Worm (Caenorhabditis elegans) whole organism, L4 larva: ENCODE results near the gene C17H12.8.

Source experiments
- F26F4.8 ChIP-seq: fragments of 200-800 bp; sonication (Bioruptor generic); conservative IDR thresholded peaks from 2 replicates; pipeline ENCODE4 v1.3.6; 2022; ENCODE audit warnings: missing genetic modification characterization, missing compliant biosample characterization
- F49E8.2 ChIP-seq: sonication (generic microtip); optimal IDR thresholded peaks from 2 replicates; lab custom pipeline; 2016; ENCODE audit warnings: missing compliant biosample characterization, mild to moderate bottlenecking, missing genetic modification characterization, borderline replicate concordance
- R02D3.7 ChIP-seq: fragments of 150-350 bp; sonication (generic microtip); optimal IDR thresholded peaks from 3 replicates; lab custom pipeline; 2014; ENCODE audit warnings: missing biosample characterization, missing genetic modification characterization
- T26A8.4 ChIP-seq: fragments of 200-800 bp; sonication (Bioruptor generic); IDR thresholded peaks from 2 replicates; pipeline ENCODE4 v1.3.6; 2022; ENCODE audit warnings: missing genetic modification characterization, missing compliant biosample characterization
- Y105C5A.15 ChIP-seq: fragments of 200-800 bp; sonication (Bioruptor generic); IDR thresholded peaks from 2 replicates; pipeline ENCODE4 v1.3.6; 2022; ENCODE audit warnings: missing genetic modification characterization, missing compliant biosample characterization
- ZK337.2 ChIP-seq: fragments of 200-800 bp; sonication (Bioruptor generic); IDR thresholded peaks from 2 replicates; pipeline ENCODE4 v1.3.6; 2022; ENCODE audit warnings: missing genetic modification reagents, missing genetic modification characterization, missing compliant biosample characterization
- ZK546.5 ChIP-seq, 2 experiments: sonication (generic microtip); optimal IDR thresholded peaks; 2 replicates each; lab custom pipeline; 2017; ENCODE audit warnings: missing biosample characterization in 2 of 2, missing genetic modification characterization in 2 of 2
- ama-1 ChIP-seq: fragments of 150-350 bp; optimal IDR thresholded peaks from 2 replicates; lab custom pipeline; 2014; ENCODE audit warnings: inconsistent platforms, mixed read lengths
- arid-1 ChIP-seq: fragments of 200-800 bp; sonication (Bioruptor generic); conservative IDR thresholded peaks from 2 replicates; pipeline ENCODE4 v1.3.6; 2022; ENCODE audit warnings: missing genetic modification reagents, missing genetic modification characterization, missing compliant biosample characterization
- attf-4 ChIP-seq: sonication (generic microtip); optimal IDR thresholded peaks from 3 replicates; lab custom pipeline; 2017; ENCODE audit warnings: missing biosample characterization, missing genetic modification characterization
- ceh-20 ChIP-seq: fragments of 200-800 bp; sonication (Bioruptor generic); IDR thresholded peaks from 2 replicates; pipeline ENCODE4 v1.3.6; 2022; ENCODE audit warnings: missing genetic modification reagents, missing genetic modification characterization, missing compliant biosample characterization
- ceh-32 ChIP-seq: sonication (generic microtip); optimal IDR thresholded peaks from 2 replicates; lab custom pipeline; 2016; ENCODE audit warnings: mild to moderate bottlenecking, missing genetic modification characterization, missing compliant biosample characterization; ENCODE audit not compliant: poor library complexity
- cey-2 ChIP-seq: sonication (generic microtip); optimal IDR thresholded peaks from 3 replicates; lab custom pipeline; 2017; ENCODE audit warnings: missing genetic modification characterization, mild to moderate bottlenecking, missing compliant biosample characterization, antibody characterized with exemption, borderline replicate concordance; ENCODE audit not compliant: insufficient read depth
- daf-16 ChIP-seq, 3 experiments: sonication (generic microtip); optimal IDR thresholded peaks; 2 replicates each; lab custom pipeline; 2016 to 2017; ENCODE audit warnings: missing genetic modification characterization in 3 of 3, missing genetic modification reagents in 3 of 3, mild to moderate bottlenecking in 2 of 3, missing compliant biosample characterization in 2 of 3, missing biosample characterization in 1 of 3, moderate library complexity in 1 of 3
- dmd-9 ChIP-seq: fragments of 200-800 bp; sonication (Bioruptor generic); IDR thresholded peaks from 2 replicates; pipeline ENCODE4 v1.3.6; 2022; ENCODE audit warnings: missing genetic modification reagents, missing genetic modification characterization, missing compliant biosample characterization
- duxl-1 ChIP-seq: sonication (generic microtip); optimal IDR thresholded peaks from 2 replicates; lab custom pipeline; 2016; ENCODE audit warnings: mild to moderate bottlenecking, missing genetic modification characterization, moderate library complexity, missing compliant biosample characterization; ENCODE audit not compliant: poor library complexity
- lim-7 ChIP-seq: fragments of 200-800 bp; sonication (Bioruptor generic); IDR thresholded peaks from 2 replicates; pipeline ENCODE4 v1.3.6; 2022; ENCODE audit warnings: missing genetic modification characterization, missing compliant biosample characterization
- lin-38 ChIP-seq: fragments of 200-800 bp; sonication (Bioruptor generic); IDR thresholded peaks from 2 replicates; pipeline ENCODE4 v1.3.6; 2022; ENCODE audit warnings: missing genetic modification reagents, missing genetic modification characterization, missing compliant biosample characterization
- lin-39 ChIP-seq: fragments of 150-350 bp; optimal IDR thresholded peaks from 2 replicates; lab custom pipeline; 2014; ENCODE audit warnings: missing biosample characterization, missing genetic modification reagents, missing genetic modification characterization
- mdl-1 ChIP-seq, 2 experiments: fragments of 150-350 bp in 1 of 2; sonication (generic microtip) in 1 of 2; optimal IDR thresholded peaks; 2 replicates each; lab custom pipeline; 2014 to 2017; ENCODE audit warnings: missing biosample characterization in 2 of 2, missing genetic modification characterization in 2 of 2
- mep-1 ChIP-seq: fragments of 150-350 bp; sonication (generic microtip); optimal IDR thresholded peaks from 3 replicates; lab custom pipeline; 2014; ENCODE audit warnings: missing biosample characterization, missing genetic modification characterization
- mes-2 ChIP-seq: sonication (generic microtip); optimal IDR thresholded peaks from 2 replicates; lab custom pipeline; 2016; ENCODE audit warnings: missing genotype, mild to moderate bottlenecking, missing genetic modification characterization, missing compliant biosample characterization; ENCODE audit not compliant: poor library complexity, severe bottlenecking
- mxl-3 ChIP-seq: fragments of 200-800 bp; sonication (Bioruptor generic); optimal IDR thresholded peaks from 2 replicates; lab custom pipeline; 2018; ENCODE audit warnings: mild to moderate bottlenecking, missing genetic modification characterization, missing compliant biosample characterization
- nhr-102 ChIP-seq: sonication (generic microtip); optimal IDR thresholded peaks from 2 replicates; lab custom pipeline; 2016; ENCODE audit warnings: mild to moderate bottlenecking, missing genetic modification characterization, moderate library complexity, missing compliant biosample characterization
- nhr-11 ChIP-seq: fragments of 150-350 bp; optimal IDR thresholded peaks from 2 replicates; lab custom pipeline; 2014; ENCODE audit warnings: missing biosample characterization, missing genetic modification characterization
- nhr-25 ChIP-seq: sonication (generic microtip); optimal IDR thresholded peaks from 2 replicates; lab custom pipeline; 2017; ENCODE audit warnings: missing genetic modification characterization, mild to moderate bottlenecking, missing compliant biosample characterization, antibody characterized with exemption, moderate library complexity, borderline replicate concordance; ENCODE audit not compliant: insufficient read depth
- nhr-6 ChIP-seq: fragments of 150-350 bp; optimal IDR thresholded peaks from 2 replicates; lab custom pipeline; 2014; ENCODE audit warnings: missing biosample characterization, missing genetic modification characterization
- set-16 ChIP-seq: fragments of 200-800 bp; sonication (Bioruptor generic); IDR thresholded peaks from 2 replicates; pipeline ENCODE4 v1.3.6; 2022; ENCODE audit warnings: missing genetic modification reagents, missing genetic modification characterization, missing compliant biosample characterization
- skn-1 ChIP-seq: fragments of 150-350 bp; optimal IDR thresholded peaks from 2 replicates; lab custom pipeline; 2014; ENCODE audit warnings: missing biosample characterization, missing genetic modification characterization
- snpc-1.2 ChIP-seq: fragments of 200-800 bp; sonication (Bioruptor generic); IDR thresholded peaks from 2 replicates; pipeline ENCODE4 v1.3.6; 2022; ENCODE audit warnings: missing genetic modification reagents, missing genetic modification characterization, missing compliant biosample characterization
- snpc-4 ChIP-seq: fragments of 150-350 bp; optimal IDR thresholded peaks from 2 replicates; lab custom pipeline; 2014; ENCODE audit warnings: missing biosample characterization, missing genetic modification characterization
- spr-3 ChIP-seq: fragments of 200-800 bp; sonication (Bioruptor generic); optimal IDR thresholded peaks from 2 replicates; lab custom pipeline; 2018; ENCODE audit warnings: mild to moderate bottlenecking, missing genetic modification characterization, missing compliant biosample characterization
- tag-97 ChIP-seq: fragments of 200-800 bp; sonication (Bioruptor generic); IDR thresholded peaks from 2 replicates; pipeline ENCODE4 v1.3.6; 2022; ENCODE audit warnings: missing genetic modification characterization, missing compliant biosample characterization
- unc-39 ChIP-seq: sonication (generic microtip); optimal IDR thresholded peaks from 2 replicates; lab custom pipeline; 2017; ENCODE audit warnings: missing biosample characterization, missing genetic modification characterization
- unc-62 ChIP-seq, 3 experiments: fragments of 150-350 bp in 1 of 3; sonication (generic microtip); optimal IDR thresholded peaks in 2 of 3; peaks in 1 of 3; 1 replicate in 1 of 3; 2 replicates in 2 of 3; lab custom pipeline; 2014 to 2017; ENCODE audit warnings: missing biosample characterization in 3 of 3, missing genetic modification characterization in 3 of 3, missing genetic modification reagents in 3 of 3, missing genotype in 1 of 3
- zfp-2 ChIP-seq: sonication (generic microtip); optimal IDR thresholded peaks from 2 replicates; lab custom pipeline; 2016; ENCODE audit warnings: mild to moderate bottlenecking, missing genetic modification characterization, missing compliant biosample characterization
- zfp-3 ChIP-seq: fragments of 200-800 bp; sonication (Bioruptor generic); conservative IDR thresholded peaks from 2 replicates; pipeline ENCODE4 v1.3.6; 2022; ENCODE audit warnings: missing genetic modification reagents, missing genetic modification characterization, missing compliant biosample characterization
- ztf-11 ChIP-seq: fragments of 150-350 bp; optimal IDR thresholded peaks from 2 replicates; lab custom pipeline; 2014; ENCODE audit warnings: missing biosample characterization, missing genetic modification characterization
- ztf-7 ChIP-seq: fragments of 150-350 bp; optimal IDR thresholded peaks from 2 replicates; lab custom pipeline; 2014; ENCODE audit warnings: missing biosample characterization, missing genetic modification characterization

C17H12.8 gene

DNA sequence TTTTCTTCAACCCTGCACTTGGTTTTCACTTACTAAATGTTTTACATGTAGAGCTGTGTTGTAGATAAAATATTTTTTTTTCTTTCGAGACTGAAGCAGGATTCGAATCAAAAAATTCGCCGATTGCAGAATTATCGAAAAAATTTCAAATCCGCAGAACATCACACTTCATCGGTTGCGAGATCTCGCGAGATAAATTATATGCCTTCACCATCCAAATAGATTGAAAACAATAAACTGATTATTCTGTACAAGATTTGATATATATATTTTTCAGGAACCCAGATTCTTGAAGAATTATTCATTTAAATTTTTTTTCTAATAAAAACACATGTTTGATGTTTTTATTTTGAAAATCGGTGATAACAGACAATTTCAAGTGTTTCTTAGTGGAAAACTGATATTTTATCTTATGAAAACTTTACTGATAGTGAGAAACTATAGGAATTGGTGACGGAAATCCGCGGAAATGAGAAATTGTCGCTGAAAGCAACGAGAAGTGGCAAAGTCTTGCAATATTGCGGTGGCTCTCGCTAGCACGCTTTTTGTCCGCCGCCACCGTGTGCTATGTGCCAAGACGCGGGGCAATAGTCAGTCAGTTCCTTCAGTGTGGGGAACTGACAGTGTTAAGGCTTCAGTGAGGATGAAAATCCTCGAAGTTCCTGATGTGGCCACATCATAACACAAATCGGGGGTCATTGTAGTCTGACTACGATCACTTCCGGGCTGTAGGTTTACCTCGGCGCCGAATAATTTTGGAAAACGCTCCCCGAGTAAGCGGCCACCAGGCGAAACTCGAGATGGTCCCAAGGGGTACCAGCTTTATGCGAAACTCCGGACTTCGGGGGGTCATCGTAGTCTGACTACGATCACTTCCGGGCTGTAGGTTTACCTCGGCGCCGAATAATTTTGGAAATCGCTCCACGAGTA lies 25.9 kb upstream of the C17H12.8 start (continued):
- peak; percentile 56 for TF ChIP-seq snpc-4 (tag; lab: Kevin White, UChicago)
- TF ChIP-seq R02D3.7 (tag; lab: Kevin White, UChicago): no peak
- TF ChIP-seq nhr-11 (tag; lab: Kevin White, UChicago): no peak
- TF ChIP-seq zfp-3: peak; percentile 63
- no peak for TF ChIP-seq F26F4.8 (GFP tag; lab: Robert Waterston, UW)

DNA sequence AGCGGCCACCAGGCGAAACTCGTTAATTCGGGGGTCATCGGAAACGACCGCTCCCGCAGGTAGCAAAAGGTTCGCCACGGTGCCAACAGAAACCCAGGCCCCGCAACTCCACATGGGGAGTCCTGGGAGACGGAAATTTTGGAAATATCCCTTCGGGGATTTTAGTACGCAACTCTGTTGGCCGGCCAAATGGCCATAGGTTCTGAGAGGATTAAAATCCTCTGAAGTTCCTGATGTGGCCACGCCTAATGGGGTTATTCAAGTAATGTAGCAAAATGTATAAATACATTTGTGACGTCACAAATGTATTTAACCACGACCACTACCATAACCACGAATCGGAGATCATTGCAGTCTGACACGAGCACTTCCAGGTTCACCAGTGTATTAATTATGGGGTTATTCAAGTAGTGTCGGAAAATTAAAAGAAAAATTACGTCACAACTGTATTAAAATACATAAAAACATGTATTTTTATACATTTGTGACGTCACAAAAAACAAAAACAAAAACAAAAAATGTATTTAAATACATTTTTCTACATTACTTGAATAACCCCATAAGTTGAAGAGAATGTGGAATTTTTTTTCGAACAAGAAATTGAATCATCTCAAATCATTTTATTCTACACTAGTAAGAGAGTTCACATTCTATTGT lies 25.1 kb upstream of the C17H12.8 start:
- no peak for TF ChIP-seq mep-1 (tag; lab: Kevin White, UChicago)
- TF ChIP-seq ZK337.2: no peak
- no peak for TF ChIP-seq spr-3 (GFP tag; lab: Kevin White, UChicago)
- TF ChIP-seq ceh-32 (tag; lab: Kevin White, UChicago): no peak
- no peak for TF ChIP-seq mxl-3 (GFP tag; lab: Kevin White, UChicago)
- TF ChIP-seq lin-39: no peak
- no peak for TF ChIP-seq zfp-2
- no peak for TF ChIP-seq nhr-102 (tag; lab: Kevin White, UChicago)
- TF ChIP-seq F26F4.8 (GFP tag; lab: Robert Waterston, UW): no peak
- peak; percentile 35; the same call in 1 of the 2 replicates for TF ChIP-seq lin-38 (GFP tag; lab: Robert Waterston, UW)
- no peak for TF ChIP-seq ceh-20 (GFP tag; lab: Robert Waterston, UW)
- peak in 1 of 2 experiments; percentile 70 for TF ChIP-seq unc-62 (GFP tag; optimal IDR thresholded peaks at IDR 0.05 in 1 of 2; lab: Kevin White, UChicago)
- TF ChIP-seq unc-62 (tag; optimal IDR thresholded peaks at IDR 0.05; lab: Kevin White, UChicago): no peak
- no peak for TF ChIP-seq mes-2 (tag; lab: Kevin White, UChicago)
- no peak for TF ChIP-seq unc-39 (tag; lab: Kevin White, UChicago)
- no peak for TF ChIP-seq nhr-11 (tag; lab: Kevin White, UChicago)
- no peak for TF ChIP-seq daf-16 (GFP tag; optimal IDR thresholded peaks at IDR 0.05; lab: Kevin White, UChicago)
- peak; percentile 3 for TF ChIP-seq daf-16 (tag; optimal IDR thresholded peaks at IDR 0.05; lab: Kevin White, UChicago)
- TF ChIP-seq R02D3.7 (tag; lab: Kevin White, UChicago): no peak
- no peak for TF ChIP-seq ztf-11
- TF ChIP-seq ZK546.5 (tag; optimal IDR thresholded peaks at IDR 0.05; lab: Kevin White, UChicago): no peak
- TF ChIP-seq nhr-25 (tag; lab: Kevin White, UChicago): no peak
- peak; percentile 82 for TF ChIP-seq F49E8.2
- TF ChIP-seq lim-7 (GFP tag; lab: Robert Waterston, UW): no peak
- peak; percentile 91 for TF ChIP-seq snpc-1.2 (GFP tag; lab: Robert Waterston, UW)
- peak; percentile 21 for TF ChIP-seq duxl-1 (tag; lab: Kevin White, UChicago)
- no peak for TF ChIP-seq ama-1 (lab: Kevin White, UChicago)
- peak; percentile 17; the same call in 1 of the 2 replicates for TF ChIP-seq T26A8.4
- no peak for TF ChIP-seq attf-4 (tag; lab: Kevin White, UChicago)

DNA sequence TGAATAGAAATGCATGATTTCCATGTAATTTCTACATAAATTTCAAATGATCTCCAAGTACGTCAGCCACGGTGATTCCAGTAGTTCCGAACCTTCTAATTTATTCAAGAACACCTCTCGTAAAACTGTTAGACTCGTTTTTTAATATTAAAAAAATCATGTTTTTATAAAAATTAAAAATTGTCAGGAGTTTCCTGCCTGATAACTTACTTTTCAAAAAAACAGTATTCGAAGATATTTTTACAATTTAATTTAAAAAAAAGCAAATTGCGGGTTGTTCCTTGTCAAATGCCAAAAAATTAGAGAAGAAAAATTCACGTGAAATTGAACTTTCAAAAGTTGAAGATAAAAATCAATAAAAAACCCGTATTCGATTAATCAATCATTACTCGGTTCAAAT lies 23.0 kb upstream of the C17H12.8 start, which contains the start of the genes C17H12.3 and C17H12.12:
Gene C17H12.3 (minus strand): TSS at position 101 of the 400 bp plus-strand sequence.
Gene C17H12.12 (plus strand): TSS at position 396 of the 400 bp plus-strand sequence.
- TF ChIP-seq skn-1 (no peak), lin-38 (GFP tag; lab: Robert Waterston, UW) (no peak), ztf-7 (tag; lab: Kevin White, UChicago) (no peak), mdl-1 (tag; optimal IDR thresholded peaks at IDR 0.05; lab: Kevin White, UChicago) (no peak), Y105C5A.15 (no peak), tag-97 (no peak), arid-1 (GFP tag; lab: Robert Waterston, UW) (no peak), nhr-6 (no peak), dmd-9 (GFP tag; lab: Robert Waterston, UW) (no peak), set-16 (GFP tag; lab: Robert Waterston, UW) (no peak), cey-2 (tag; lab: Kevin White, UChicago) (no peak)
